Worm (Caenorhabditis elegans): ENCODE results near the gene C37C3.2.

ce11 chrV:7878411-7878964, 22.7 kb downstream of the C37C3.2 start, which contains the start of gene F40A3.2:
- TF ChIP-seq nhr-67 (tag; optimal IDR thresholded peaks at IDR 0.05) (no peak), lin-39 (tag; optimal IDR thresholded peaks at IDR 0.05) (no peak), nhr-76 (tag; optimal IDR thresholded peaks at IDR 0.05) (no peak), snpc-4 (tag; optimal IDR thresholded peaks at IDR 0.05) (no peak), unc-62 (GFP tag; optimal IDR thresholded peaks at IDR 0.05) (no peak), mdl-1 (tag; optimal IDR thresholded peaks at IDR 0.05) (no peak), R02D3.7 (tag; optimal IDR thresholded peaks at IDR 0.05) (no peak), pqm-1 (tag; optimal IDR thresholded peaks at IDR 0.05) (no peak)

All from whole organism, L3 larva.